Worm (Caenorhabditis elegans): ENCODE results near the gene exc-13.
A peak's percentile ranks its signal among the peaks of the same experiment; 100 is the strongest.

The exc-13 gene

DNA sequence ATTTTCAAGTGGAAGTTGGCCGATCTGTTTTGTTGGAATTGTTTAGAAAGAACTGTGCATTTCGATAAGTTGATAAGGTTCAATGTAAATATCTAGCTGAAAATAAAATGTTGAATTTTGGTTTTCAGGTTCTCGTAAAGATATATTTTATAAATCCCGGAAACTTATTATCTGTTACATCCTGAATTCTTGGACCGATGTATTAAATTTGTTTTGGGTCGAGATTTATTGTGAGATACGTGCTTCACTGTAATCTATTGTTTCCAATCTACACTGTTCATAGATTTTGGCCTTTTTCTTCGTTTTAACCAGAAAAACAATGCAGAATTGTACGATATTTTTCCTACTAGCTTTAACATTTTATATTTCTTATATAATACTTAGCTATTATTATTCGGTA, 7.9 kb upstream of the exc-13 start, which contains the start of gene C03G6.6:
TSS of gene C03G6.6 (plus strand) at position 301 of the 400 bp plus-strand sequence.
- TF ChIP-seq peb-1 (tag; optimal IDR thresholded peaks at IDR 0.05): no peak
- TF ChIP-seq ceh-16 (tag; optimal IDR thresholded peaks at IDR 0.05): no peak
- no peak for TF ChIP-seq nhr-11 (tag; optimal IDR thresholded peaks at IDR 0.05)
- no peak for TF ChIP-seq unc-62 (GFP tag; optimal IDR thresholded peaks at IDR 0.05)
- TF ChIP-seq crh-2 (tag; optimal IDR thresholded peaks at IDR 0.05): no peak
- TF ChIP-seq ZK546.5 (tag; optimal IDR thresholded peaks at IDR 0.05): no peak
- TF ChIP-seq mbf-1 (tag; optimal IDR thresholded peaks at IDR 0.05): no peak
- no peak for TF ChIP-seq mab-5 (tag; optimal IDR thresholded peaks at IDR 0.05)
- no peak for TF ChIP-seq fos-1 (tag; optimal IDR thresholded peaks at IDR 0.05)
- TF ChIP-seq ztf-11 (tag; optimal IDR thresholded peaks at IDR 0.05): no peak
- TF ChIP-seq nhr-12 (tag; optimal IDR thresholded peaks at IDR 0.05): no peak
- no peak for TF ChIP-seq nhr-10 (tag; optimal IDR thresholded peaks at IDR 0.05)

- TF ChIP-seq mab-5 (tag; optimal IDR thresholded peaks at IDR 0.05) (no peak), nhr-129 (tag; optimal IDR thresholded peaks at IDR 0.05) (no peak), nhr-12 (tag; optimal IDR thresholded peaks at IDR 0.05) (no peak), F13H6.1 (tag; optimal IDR thresholded peaks at IDR 0.05) (no peak), nhr-77 (tag; optimal IDR thresholded peaks at IDR 0.05) (no peak), nhr-21 (tag; optimal IDR thresholded peaks at IDR 0.05) (no peak), alr-1 (tag; optimal IDR thresholded peaks at IDR 0.05) (no peak), ztf-1 (GFP tag; conservative IDR thresholded peaks at IDR 0.05) (no peak), unc-55 (GFP tag; optimal IDR thresholded peaks at IDR 0.05) (no peak), R02D3.7 (tag; optimal IDR thresholded peaks at IDR 0.05) (no peak), elt-1 (tag; optimal IDR thresholded peaks at IDR 0.05) (no peak), blmp-1 (tag; optimal IDR thresholded peaks at IDR 0.05; ENCODE audit: insufficient read depth) (no peak), sem-4 (tag; optimal IDR thresholded peaks at IDR 0.05) (no peak), lsy-2 (tag; optimal IDR thresholded peaks at IDR 0.05) (no peak), skn-1 (tag; optimal IDR thresholded peaks at IDR 0.05) (no peak), snpc-4 (tag; optimal IDR thresholded peaks at IDR 0.05) (no peak)
Measured at ce11 chrV:7361673-7362072, 3.4 kb upstream of the exc-13 start, which contains the start of gene cyp-35A1. Gene cyp-35A1 (minus strand): TSS chrV:7361773.

- TF ChIP-seq gmeb-1 (tag; optimal IDR thresholded peaks at IDR 0.05) (peak; percentile 27), aly-2 (tag; optimal IDR thresholded peaks at IDR 0.05) (no peak), fos-1 (tag; optimal IDR thresholded peaks at IDR 0.05) (peak; percentile 67)
Measured at ce11 chrV:7364059-7364458, 992 bp upstream of the exc-13 start, which contains the start of gene cyp-35A2. Gene cyp-35A2 (minus strand): TSS chrV:7364182.

DNA sequence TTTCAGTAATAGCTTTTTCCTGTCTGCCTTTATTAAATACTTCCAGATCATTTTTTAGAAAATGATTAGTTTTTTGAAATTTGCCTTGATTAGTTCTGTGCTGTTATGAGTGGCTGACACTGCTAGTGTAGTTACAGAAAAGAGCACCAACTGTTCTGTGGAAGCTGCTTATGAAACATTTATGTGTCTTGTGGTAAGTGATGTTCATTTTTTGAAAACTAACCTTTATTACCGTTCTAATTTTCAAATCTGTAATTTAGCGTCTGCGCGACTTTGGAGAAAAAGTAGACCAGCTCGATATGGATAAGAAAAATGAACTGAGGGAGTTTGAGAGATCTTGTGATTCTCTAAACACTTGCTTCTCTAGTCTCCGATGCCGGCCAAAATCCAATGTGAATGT, 4.5 kb downstream of the exc-13 start, which contains the start of gene srj-14:
TSS of gene srj-14 (plus strand) at position 131 of the 400 bp plus-strand sequence.
- no peak for TF ChIP-seq nhr-25 (tag; optimal IDR thresholded peaks at IDR 0.05)
- TF ChIP-seq skn-1 (tag; optimal IDR thresholded peaks at IDR 0.05): no peak
- no peak for TF ChIP-seq nhr-12 (tag; optimal IDR thresholded peaks at IDR 0.05)
- no peak for TF ChIP-seq nhr-21 (tag; optimal IDR thresholded peaks at IDR 0.05)
- TF ChIP-seq nhr-23 (tag; optimal IDR thresholded peaks at IDR 0.05): no peak
- TF ChIP-seq lsy-2 (tag; optimal IDR thresholded peaks at IDR 0.05): no peak
- TF ChIP-seq dmd-4 (tag; optimal IDR thresholded peaks at IDR 0.05): no peak
- no peak for TF ChIP-seq unc-39 (tag; optimal IDR thresholded peaks at IDR 0.05)
- TF ChIP-seq nhr-6 (tag; optimal IDR thresholded peaks at IDR 0.05): no peak
- no peak for TF ChIP-seq nhr-11 (tag; optimal IDR thresholded peaks at IDR 0.05)
- TF ChIP-seq egl-27 (tag; optimal IDR thresholded peaks at IDR 0.05): no peak
- no peak for TF ChIP-seq snpc-4 (tag; optimal IDR thresholded peaks at IDR 0.05)
- no peak for TF ChIP-seq sem-4 (tag; optimal IDR thresholded peaks at IDR 0.05)
- TF ChIP-seq ZK546.5 (tag; optimal IDR thresholded peaks at IDR 0.05): no peak
- no peak for TF ChIP-seq mab-5 (tag; optimal IDR thresholded peaks at IDR 0.05)
- no peak for TF ChIP-seq alr-1 (tag; optimal IDR thresholded peaks at IDR 0.05)
- TF ChIP-seq blmp-1 (tag; optimal IDR thresholded peaks at IDR 0.05; ENCODE audit: insufficient read depth): no peak
- TF ChIP-seq nhr-237 (tag; optimal IDR thresholded peaks at IDR 0.05): no peak

DNA sequence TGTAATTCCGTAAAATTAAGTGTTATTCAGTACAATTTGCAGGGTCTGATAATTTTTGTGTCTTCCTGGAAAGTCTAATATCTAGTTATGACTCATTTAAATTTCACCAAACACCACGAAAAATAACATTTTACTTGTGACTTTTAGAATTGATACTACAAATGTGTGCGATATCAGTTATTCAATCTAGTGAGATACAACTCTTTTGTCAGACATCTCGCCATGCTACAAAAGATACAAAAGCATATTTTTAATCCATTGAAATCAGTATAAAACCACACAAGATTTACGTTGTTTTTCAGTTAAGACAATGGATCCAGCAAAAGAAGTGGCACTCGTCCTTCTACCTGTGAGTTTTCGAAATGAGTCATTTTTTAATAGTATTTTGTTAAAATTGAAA, 9.0 kb downstream of the exc-13 start, which contains the start of gene srx-56:
TSS of gene srx-56 (plus strand) at position 301 of the 400 bp plus-strand sequence.
- TF ChIP-seq blmp-1 (tag; optimal IDR thresholded peaks at IDR 0.05; ENCODE audit: insufficient read depth) (no peak), unc-62 (GFP tag; optimal IDR thresholded peaks at IDR 0.05) (no peak), mbf-1 (tag; optimal IDR thresholded peaks at IDR 0.05) (no peak), C34F6.9 (tag; optimal IDR thresholded peaks at IDR 0.05) (no peak), elt-3 (tag; optimal IDR thresholded peaks at IDR 0.05) (no peak), R02D3.7 (tag; optimal IDR thresholded peaks at IDR 0.05) (no peak), sma-9 (GFP tag; optimal IDR thresholded peaks at IDR 0.05) (no peak), sma-9 (tag; optimal IDR thresholded peaks at IDR 0.05) (no peak), nhr-25 (tag; optimal IDR thresholded peaks at IDR 0.05) (no peak), nhr-21 (tag; optimal IDR thresholded peaks at IDR 0.05) (no peak), ama-1 (optimal IDR thresholded peaks at IDR 0.05) (no peak), gmeb-1 (tag; optimal IDR thresholded peaks at IDR 0.05) (no peak), mdl-1 (tag; optimal IDR thresholded peaks at IDR 0.05) (no peak), mab-5 (tag; optimal IDR thresholded peaks at IDR 0.05) (no peak), aly-2 (tag; optimal IDR thresholded peaks at IDR 0.05) (no peak), nhr-77 (tag; optimal IDR thresholded peaks at IDR 0.05) (no peak), nhr-6 (tag; optimal IDR thresholded peaks at IDR 0.05) (no peak)

Measured in whole organism, L2 larva.